Worm (Caenorhabditis elegans) whole organism, L4/young adult: ENCODE measurements around the gene C04E12.2.
"Not testable (repeated sequence)": the region's sequence is repeated elsewhere in the genome, so short reads cannot be mapped to it uniquely, and the experiment has no call there.

ENCODE experiments used
- W03F9.2 ChIP-seq: fragments of 150-350 bp; optimal IDR thresholded peaks from 2 replicates; lab custom pipeline; 2014; ENCODE audit warnings: missing biosample characterization, missing genetic modification characterization
- dao-5 ChIP-seq: sonication (generic microtip); optimal IDR thresholded peaks from 2 replicates; lab custom pipeline; 2016; ENCODE audit warnings: missing genotype, missing genetic modification characterization, moderate library complexity, missing compliant biosample characterization
- him-1 ChIP-seq: sonication (generic microtip); optimal IDR thresholded peaks from 2 replicates; lab custom pipeline; 2016; ENCODE audit warnings: missing genotype, missing genetic modification reagents, missing genetic modification characterization, missing compliant biosample characterization

Gene C04E12.2

DNA sequence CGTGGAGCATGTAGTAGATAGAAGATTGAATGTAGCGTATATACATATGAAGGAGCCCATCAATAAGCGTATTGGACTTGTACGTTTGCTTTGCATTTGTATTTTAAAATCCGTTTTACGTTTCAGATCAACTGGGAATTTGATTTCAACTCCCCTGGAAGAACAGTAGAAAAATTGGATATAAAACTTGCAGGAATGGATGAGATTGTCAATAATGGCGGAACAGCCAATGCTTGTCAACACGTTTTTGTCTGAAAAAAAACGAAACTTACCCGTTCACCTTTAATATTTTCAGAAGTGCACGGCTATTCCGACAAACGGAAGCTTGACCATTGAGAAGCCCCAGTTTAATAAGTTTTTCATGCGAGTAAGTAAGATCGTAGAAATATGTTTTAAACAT lies at the start of gene C04E12.2:
TSS of gene C04E12.2 (plus strand) at position 301 of the 400 bp plus-strand sequence.
- not testable (repeated sequence) for TF ChIP-seq dao-5 (tag; lab: Kevin White, UChicago); W03F9.2; him-1

DNA sequence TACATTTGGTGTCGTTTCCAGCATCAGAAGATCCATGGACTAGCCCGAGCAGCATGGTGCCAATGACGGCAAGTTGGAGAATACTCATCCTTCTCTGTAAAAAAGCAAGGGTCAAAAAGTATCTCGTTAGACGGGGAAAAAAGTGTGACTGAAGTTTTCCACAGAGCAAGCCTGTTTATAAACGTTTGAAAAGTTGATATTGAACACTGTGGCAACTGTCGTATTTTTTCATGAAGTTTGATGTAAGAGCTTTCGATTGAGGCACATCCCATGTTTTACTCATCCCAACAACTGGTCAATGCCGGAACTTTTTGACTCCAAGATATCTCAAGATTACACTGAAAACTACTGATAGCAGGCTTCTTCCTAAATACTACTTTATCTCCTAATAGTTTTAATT lies 48.9 kb upstream of the C04E12.2 start, which contains the start of gene F35F10.13:
TSS of gene F35F10.13 (minus strand) at position 101 of the 400 bp plus-strand sequence.
- TF ChIP-seq W03F9.2 (no peak), him-1 (no peak), dao-5 (tag; lab: Kevin White, UChicago) (no peak)

DNA sequence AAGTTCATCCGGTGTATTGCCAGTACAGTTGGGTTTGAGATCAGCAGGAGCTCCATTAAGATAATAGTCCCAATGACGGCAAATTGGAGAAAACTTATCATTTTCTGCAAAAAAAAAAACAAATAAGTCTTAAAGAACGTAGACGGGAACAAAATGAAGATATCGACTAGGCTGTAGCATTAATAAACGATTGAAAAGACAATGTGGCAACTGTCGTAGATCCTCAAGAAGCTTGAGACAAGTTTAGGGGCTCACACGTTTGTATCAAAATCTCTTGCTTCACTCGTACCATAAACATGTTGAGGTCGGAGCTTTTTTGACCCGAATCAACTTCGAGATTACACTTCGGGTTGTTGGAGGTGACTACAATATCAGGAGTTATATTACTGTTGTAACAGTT lies 47.9 kb upstream of the C04E12.2 start, which contains the start of gene F35F10.14:
TSS of gene F35F10.14 (minus strand) at position 101 of the 400 bp plus-strand sequence.
- no peak for TF ChIP-seq dao-5 (tag; lab: Kevin White, UChicago)
- TF ChIP-seq him-1, result no peak
- no peak for TF ChIP-seq W03F9.2

DNA sequence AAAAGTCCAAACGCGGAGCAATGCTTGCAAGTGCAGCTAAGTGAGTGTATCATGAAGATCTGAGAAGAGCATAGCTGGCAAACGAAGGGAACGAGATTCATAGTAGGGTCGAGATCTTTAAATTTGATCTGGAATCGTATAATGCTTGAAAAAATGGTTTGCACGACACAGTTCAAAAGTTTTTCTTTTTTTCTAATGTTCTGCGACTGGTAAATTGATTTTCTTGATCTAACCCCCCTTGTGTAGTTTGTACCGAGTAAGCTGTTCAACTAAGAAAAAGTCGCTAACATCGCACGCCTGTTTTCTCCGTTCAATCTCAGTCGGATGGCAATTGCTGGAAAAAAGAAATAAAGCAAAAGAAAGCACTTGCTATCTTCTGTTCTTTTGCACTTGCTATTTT lies 47.4 kb upstream of the C04E12.2 start, which contains the start of gene C17B7.14:
TSS of gene C17B7.14 (minus strand) at position 101 of the 400 bp plus-strand sequence.
- TF ChIP-seq him-1 (no peak), W03F9.2 (no peak), dao-5 (tag; lab: Kevin White, UChicago) (no peak)

DNA sequence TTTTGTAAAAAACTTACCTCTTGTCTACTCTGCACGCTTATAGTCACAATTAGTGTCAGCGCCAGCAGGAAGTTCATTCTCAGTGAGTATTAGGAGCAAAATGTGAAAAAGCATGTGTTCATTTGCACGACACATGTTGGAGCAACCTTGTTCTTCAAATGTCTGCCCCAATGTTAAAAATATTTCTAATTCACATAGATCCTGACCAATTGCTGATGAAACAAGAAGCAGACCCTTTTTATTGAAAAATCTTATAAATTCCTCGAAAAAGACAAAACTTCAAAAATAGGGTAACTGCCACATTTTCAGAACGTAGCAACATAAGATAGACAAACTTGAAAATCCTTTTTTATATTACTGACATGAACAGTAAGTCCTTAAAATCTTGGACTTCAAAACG lies 43.7 kb upstream of the C04E12.2 start, which contains the start of gene C17B7.8:
TSS of gene C17B7.8 (minus strand) at position 101 of the 400 bp plus-strand sequence.
- TF ChIP-seq W03F9.2 (no peak), him-1 (no peak), dao-5 (tag; lab: Kevin White, UChicago) (no peak)

DNA sequence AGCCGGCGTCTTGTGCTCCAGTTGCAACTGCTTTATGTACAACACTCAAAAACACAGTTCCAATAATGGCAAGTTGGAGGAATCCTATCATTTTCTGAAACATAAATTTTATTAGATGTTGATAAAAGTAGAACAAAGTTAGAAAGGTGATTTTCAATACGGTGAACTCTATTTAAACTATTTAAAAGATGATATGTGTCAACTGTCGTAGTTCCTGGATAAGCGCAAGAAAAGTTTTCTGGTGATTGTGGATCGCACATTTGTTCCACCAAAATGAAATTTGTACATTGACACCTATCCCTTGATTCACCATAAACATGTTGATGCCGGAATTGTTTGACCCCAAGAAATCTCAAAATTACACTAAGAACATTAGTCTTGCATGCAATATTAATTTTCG lies 35.9 kb upstream of the C04E12.2 start, which contains the start of gene C17B7.9:
TSS of gene C17B7.9 (minus strand) at position 101 of the 400 bp plus-strand sequence.
- TF ChIP-seq W03F9.2 (no peak), him-1 (no peak), dao-5 (tag; lab: Kevin White, UChicago) (no peak)

DNA sequence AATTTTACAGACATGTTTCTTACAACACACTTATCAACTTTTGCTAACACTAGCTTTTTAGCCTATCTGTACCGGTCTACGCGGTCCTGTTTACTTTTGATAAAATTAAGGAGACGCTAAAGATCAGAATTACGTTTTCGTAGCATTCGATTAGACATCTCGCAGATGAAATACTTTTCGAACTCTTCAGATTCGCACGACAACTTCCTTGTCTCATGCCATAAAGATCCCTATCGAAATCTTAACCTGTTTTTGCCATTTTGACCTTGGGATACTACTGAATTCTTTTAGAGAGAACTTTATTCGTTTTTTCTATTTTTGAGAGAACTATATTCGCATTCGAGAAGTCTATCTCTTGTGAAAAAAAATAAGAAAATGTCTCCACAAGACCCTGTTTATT lies 34.5 kb upstream of the C04E12.2 start, which contains the start of gene C17B7.5:
TSS of gene C17B7.5 (plus strand) at position 301 of the 400 bp plus-strand sequence.
- TF ChIP-seq him-1 (no peak), W03F9.2 (no peak), dao-5 (tag; lab: Kevin White, UChicago) (no peak)

DNA sequence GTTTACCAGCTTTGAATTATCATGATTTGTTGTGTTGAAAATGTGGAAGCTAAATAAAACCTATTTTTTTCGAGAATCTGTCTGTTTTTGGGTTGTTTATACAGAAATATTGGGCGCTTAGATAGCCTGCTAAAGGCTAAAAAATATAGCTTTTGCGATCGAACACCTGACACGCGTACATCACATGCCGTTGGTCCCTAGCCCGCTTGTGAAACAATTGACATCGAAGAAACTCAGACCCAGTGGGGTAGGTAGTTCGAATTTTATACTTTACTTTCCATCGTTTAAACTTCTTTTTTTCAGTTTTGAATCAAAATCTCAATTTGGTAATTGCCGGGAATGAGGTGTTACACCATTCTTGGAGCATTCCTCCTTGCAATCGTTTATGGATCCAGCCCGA lies 28.9 kb upstream of the C04E12.2 start, which contains the start of gene C17B7.4:
TSS of gene C17B7.4 (plus strand) at position 301 of the 400 bp plus-strand sequence.
- no peak for TF ChIP-seq W03F9.2
- no peak for TF ChIP-seq dao-5 (tag; lab: Kevin White, UChicago)
- TF ChIP-seq him-1, result no peak

DNA sequence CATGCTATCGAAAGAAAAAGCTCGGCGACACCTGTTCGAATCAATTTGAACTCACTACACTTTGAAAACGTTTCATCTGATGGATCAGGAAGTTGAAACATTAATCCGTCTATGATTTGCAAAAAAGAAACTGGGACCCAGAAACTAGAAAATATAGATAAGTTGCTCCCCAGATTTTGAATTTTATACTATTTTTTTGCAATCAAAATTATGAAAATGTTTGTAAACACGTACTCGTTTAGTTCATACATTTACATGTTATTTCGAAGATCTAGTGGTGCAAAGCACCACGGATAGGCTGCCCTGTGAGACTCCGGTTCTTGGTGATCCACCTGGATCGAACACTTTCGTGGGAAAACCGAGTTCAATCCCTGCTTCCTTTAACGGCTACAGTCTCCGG lies 26.0 kb upstream of the C04E12.2 start, which contains the start of gene C17B7.10:
TSS of gene C17B7.10 (minus strand) at position 101 of the 400 bp plus-strand sequence.
- TF ChIP-seq him-1 (no peak), dao-5 (tag; lab: Kevin White, UChicago) (no peak), W03F9.2 (no peak)

DNA sequence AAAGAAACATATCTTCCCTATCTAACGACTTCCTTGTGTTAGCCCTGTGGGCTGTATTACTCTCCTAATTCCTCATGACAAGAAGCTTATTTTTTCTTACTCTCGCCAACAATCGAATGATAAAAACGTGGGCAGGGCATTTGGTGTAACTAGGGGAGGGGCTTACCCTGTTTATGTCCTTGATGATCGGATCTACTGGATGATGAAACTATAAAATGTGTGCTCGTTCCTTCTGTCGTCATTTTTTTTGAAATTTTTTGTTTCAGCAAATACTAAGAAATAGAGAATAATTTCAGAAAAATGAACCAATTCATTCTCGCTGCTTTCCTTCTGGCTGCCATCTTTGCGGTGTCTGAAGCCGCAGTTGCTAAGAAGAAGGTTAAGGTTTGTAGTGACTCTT lies 25.4 kb upstream of the C04E12.2 start, which contains the start of gene C17B7.3:
TSS of gene C17B7.3 (plus strand) at position 301 of the 400 bp plus-strand sequence.
- TF ChIP-seq W03F9.2, result no peak
- TF ChIP-seq him-1, result no peak
- TF ChIP-seq dao-5 (tag; lab: Kevin White, UChicago), result no peak

DNA sequence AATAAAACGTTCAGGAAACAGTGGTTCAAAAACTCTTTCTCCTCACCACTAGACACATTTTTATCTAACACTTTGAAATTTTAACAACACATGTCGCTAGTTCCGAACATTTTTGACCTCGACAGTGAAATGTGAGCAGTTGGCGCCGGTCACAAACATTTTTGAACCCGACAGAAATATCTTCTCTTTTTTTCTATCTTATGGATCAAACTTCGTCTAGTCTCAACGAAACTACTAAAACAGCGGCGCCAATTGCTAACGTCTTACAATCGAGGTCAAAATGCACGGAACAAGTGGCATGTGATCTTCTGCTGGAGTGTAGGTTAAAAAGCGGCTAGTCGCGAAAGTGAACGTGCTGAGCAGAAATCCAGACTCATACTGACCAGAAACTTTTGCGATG lies 23.9 kb upstream of the C04E12.2 start:
- TF ChIP-seq W03F9.2 (no peak), him-1 (no peak), dao-5 (tag; lab: Kevin White, UChicago) (no peak)

DNA sequence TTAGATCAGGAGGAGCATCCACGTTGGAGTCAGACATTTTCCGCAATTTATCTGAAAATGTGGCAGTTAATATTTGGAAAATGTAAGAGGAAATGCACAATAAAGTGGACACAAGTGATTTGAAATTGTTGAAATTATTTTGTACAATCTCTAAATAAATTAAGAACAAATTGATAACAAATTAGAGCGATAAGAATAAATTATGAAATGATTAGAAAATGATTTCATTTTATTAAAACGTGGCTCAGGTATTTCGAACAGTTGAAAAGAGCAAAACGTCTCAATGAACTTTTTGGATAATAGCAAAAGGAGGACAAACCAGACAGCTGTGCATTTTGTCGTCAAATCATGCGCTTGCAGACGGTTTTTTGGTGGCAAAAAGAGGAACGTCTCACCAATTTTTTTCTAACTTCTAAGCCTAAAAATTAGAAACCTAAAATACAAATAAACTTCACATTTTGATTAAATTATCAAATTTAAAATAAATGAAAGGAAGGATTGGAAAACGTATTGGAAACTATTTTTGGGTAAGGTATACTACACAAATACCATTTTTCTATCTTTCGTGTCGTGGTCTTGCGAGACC lies 21.3 kb upstream of the C04E12.2 start, which contains the start of gene fbxa-65:
TSS of gene fbxa-65 (minus strand) at position 51 of the 586 bp plus-strand sequence.
- no peak for TF ChIP-seq dao-5 (tag; lab: Kevin White, UChicago)
- no peak for TF ChIP-seq him-1
- no peak for TF ChIP-seq W03F9.2

DNA sequence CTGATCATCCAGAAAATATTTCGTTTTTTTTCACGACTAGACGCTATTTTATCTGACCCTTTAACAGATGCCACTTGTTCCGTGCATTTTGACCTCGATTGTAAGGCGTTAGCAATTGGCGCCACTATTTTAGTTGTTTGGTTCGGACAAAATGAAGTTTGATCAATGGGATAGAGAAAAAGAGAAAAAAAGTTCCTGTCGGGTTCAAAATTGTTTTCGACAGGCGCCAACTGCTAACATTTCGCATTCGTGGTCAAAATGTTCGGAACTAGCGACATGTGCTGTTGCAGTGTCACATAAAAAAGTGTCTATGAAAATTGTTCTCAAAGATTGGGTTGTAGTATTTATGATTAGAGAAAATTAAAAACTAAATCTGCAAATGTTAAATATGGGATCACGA lies 20.4 kb upstream of the C04E12.2 start:
- TF ChIP-seq dao-5 (tag; lab: Kevin White, UChicago) (no peak), him-1 (no peak), W03F9.2 (no peak)

DNA sequence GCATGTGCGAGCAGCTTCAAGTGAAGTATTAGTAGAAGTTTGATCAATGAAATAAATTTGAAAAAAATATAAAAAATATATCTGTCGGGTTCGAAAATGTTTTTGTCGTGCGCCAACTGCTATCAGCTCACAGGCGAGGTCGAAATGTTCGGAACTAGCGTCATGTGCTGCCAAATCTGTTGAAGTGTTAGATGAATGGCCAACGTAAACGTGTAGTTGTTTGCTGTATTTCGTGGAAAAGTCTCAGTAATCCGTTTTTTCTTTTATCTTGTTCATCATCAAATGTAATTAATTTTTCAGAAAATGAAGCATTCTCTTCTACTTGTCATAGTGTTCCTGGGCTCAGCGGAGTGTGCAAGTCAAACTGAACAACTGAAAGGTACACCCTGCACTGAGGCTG lies 18.0 kb upstream of the C04E12.2 start, which contains the start of gene C17B7.15:
TSS of gene C17B7.15 (plus strand) at position 301 of the 400 bp plus-strand sequence.
- TF ChIP-seq dao-5 (tag; lab: Kevin White, UChicago) (no peak), him-1 (no peak), W03F9.2 (no peak)

DNA sequence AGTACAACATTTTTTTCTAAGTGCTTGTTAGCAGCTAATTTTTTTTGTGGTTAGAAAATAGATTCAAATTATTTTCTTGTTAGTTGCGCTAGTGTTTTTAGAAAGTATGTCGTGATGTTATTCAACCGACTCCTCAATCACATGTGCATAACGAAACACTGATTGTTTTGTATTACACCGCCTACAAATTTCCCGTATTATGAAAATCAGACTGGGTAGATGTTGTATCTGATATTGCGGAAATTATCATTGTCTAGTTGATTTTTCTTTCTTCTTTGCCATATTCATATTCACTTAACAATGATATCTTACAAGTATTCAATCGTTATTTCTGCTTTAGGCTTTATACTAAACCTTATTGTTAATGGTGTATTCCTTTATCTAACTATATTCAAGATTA lies 16.6 kb upstream of the C04E12.2 start, which contains the start of gene str-63:
TSS of gene str-63 (plus strand) at position 301 of the 400 bp plus-strand sequence.
- TF ChIP-seq dao-5 (tag; lab: Kevin White, UChicago), result no peak
- no peak for TF ChIP-seq W03F9.2
- TF ChIP-seq him-1, result no peak
